Worm (Caenorhabditis elegans) whole organism, L2 larva: ENCODE measurements around the gene Y53F4B.43.
A peak's percentile ranks its signal among the peaks of the same experiment; 100 is the strongest.

ENCODE experiments used
- F13H6.1 ChIP-seq: sonication (generic microtip); optimal IDR thresholded peaks from 2 replicates; lab custom pipeline; 2016; ENCODE audit warnings: missing genetic modification characterization, missing compliant biosample characterization
- R02D3.7 ChIP-seq: fragments of 150-350 bp; optimal IDR thresholded peaks from 2 replicates; lab custom pipeline; 2014; ENCODE audit warnings: missing biosample characterization, missing genetic modification characterization
- Y55F3AM.14 ChIP-seq: fragments of 200-800 bp; sonication (Bioruptor generic); optimal IDR thresholded peaks from 2 replicates; lab custom pipeline; 2018; ENCODE audit warnings: mild to moderate bottlenecking, missing genetic modification characterization, missing compliant biosample characterization
- ZK546.5 ChIP-seq: sonication (generic microtip); optimal IDR thresholded peaks from 2 replicates; lab custom pipeline; 2017; ENCODE audit warnings: missing biosample characterization, missing genetic modification characterization
- aly-2 ChIP-seq: fragments of 150-350 bp; optimal IDR thresholded peaks from 2 replicates; lab custom pipeline; 2014; ENCODE audit warnings: missing biosample characterization, missing genetic modification characterization
- ceh-82 ChIP-seq: fragments of 150-350 bp; optimal IDR thresholded peaks from 2 replicates; lab custom pipeline; 2014; ENCODE audit warnings: missing biosample characterization, missing genetic modification characterization
- crh-2 ChIP-seq: sonication (generic microtip); optimal IDR thresholded peaks from 2 replicates; lab custom pipeline; 2017; ENCODE audit warnings: missing biosample characterization, missing genetic modification characterization
- dmd-4 ChIP-seq: sonication (generic microtip); optimal IDR thresholded peaks from 2 replicates; lab custom pipeline; 2017; ENCODE audit warnings: missing biosample characterization, missing genetic modification characterization
- egl-27 ChIP-seq: sonication (generic microtip); optimal IDR thresholded peaks from 3 replicates; lab custom pipeline; 2017; ENCODE audit warnings: missing biosample characterization, missing genetic modification reagents, missing genetic modification characterization
- elt-1 ChIP-seq: fragments of 150-350 bp; optimal IDR thresholded peaks from 2 replicates; lab custom pipeline; 2014; ENCODE audit warnings: missing biosample characterization, missing genetic modification characterization
- lin-13 ChIP-seq: fragments of 150-350 bp; optimal IDR thresholded peaks from 2 replicates; lab custom pipeline; 2014; ENCODE audit warnings: missing biosample characterization, missing genetic modification reagents, missing genetic modification characterization
- mab-5 ChIP-seq: fragments of 150-350 bp; optimal IDR thresholded peaks from 2 replicates; lab custom pipeline; 2014; ENCODE audit warnings: missing biosample characterization, missing genetic modification characterization
- nhr-10 ChIP-seq: sonication (generic microtip); optimal IDR thresholded peaks from 2 replicates; lab custom pipeline; 2017; ENCODE audit warnings: missing biosample characterization, missing genetic modification characterization
- nhr-129 ChIP-seq: fragments of 150-350 bp; optimal IDR thresholded peaks from 2 replicates; lab custom pipeline; 2014; ENCODE audit warnings: missing biosample characterization, missing genetic modification characterization
- nhr-21 ChIP-seq: fragments of 150-350 bp; optimal IDR thresholded peaks from 2 replicates; lab custom pipeline; 2014; ENCODE audit warnings: missing biosample characterization, missing genetic modification characterization
- nhr-23 ChIP-seq: fragments of 150-350 bp; optimal IDR thresholded peaks from 2 replicates; lab custom pipeline; 2014; ENCODE audit warnings: missing biosample characterization, missing genetic modification reagents, missing genetic modification characterization
- nhr-25 ChIP-seq: fragments of 150-350 bp; sonication (generic microtip); optimal IDR thresholded peaks from 3 replicates; lab custom pipeline; 2014; ENCODE audit warnings: missing biosample characterization, missing genetic modification characterization
- nhr-77 ChIP-seq: fragments of 150-350 bp; optimal IDR thresholded peaks from 2 replicates; lab custom pipeline; 2014; ENCODE audit warnings: missing biosample characterization, missing genetic modification characterization
- sem-4 ChIP-seq: fragments of 150-350 bp; optimal IDR thresholded peaks from 2 replicates; lab custom pipeline; 2014; ENCODE audit warnings: missing biosample characterization, missing genetic modification reagents, missing genetic modification characterization
- sma-9 ChIP-seq, 2 experiments: fragments of 150-350 bp in 1 of 2; sonication (generic microtip) in 1 of 2; optimal IDR thresholded peaks; 2 replicates each; lab custom pipeline; 2014 to 2016; ENCODE audit warnings: missing genetic modification characterization in 2 of 2, mild to moderate bottlenecking in 1 of 2, missing biosample characterization in 1 of 2, missing compliant biosample characterization in 1 of 2, missing genetic modification reagents in 1 of 2, moderate library complexity in 1 of 2
- unc-39 ChIP-seq: fragments of 150-350 bp; optimal IDR thresholded peaks from 2 replicates; lab custom pipeline; 2014; ENCODE audit warnings: missing biosample characterization, missing genetic modification characterization
- unc-62 ChIP-seq: fragments of 150-350 bp; optimal IDR thresholded peaks from 2 replicates; lab custom pipeline; 2014; ENCODE audit warnings: missing biosample characterization, missing genetic modification reagents, missing genetic modification characterization
- zag-1 ChIP-seq: fragments of 150-350 bp; optimal IDR thresholded peaks from 2 replicates; lab custom pipeline; 2014; ENCODE audit warnings: missing biosample characterization, missing genetic modification characterization
- ztf-1 ChIP-seq: fragments of 200-800 bp; sonication (Bioruptor generic); conservative IDR thresholded peaks from 2 replicates; pipeline ENCODE4 v1.3.6; 2022; ENCODE audit warnings: missing genetic modification characterization, missing compliant biosample characterization

Y53F4B.43 gene

ce11 chrII:15025599-15026164 is 37.4 kb downstream of the Y53F4B.43 start, which contains the start of gene cmtr-1 (continued):
- TF ChIP-seq sem-4 (tag; lab: Kevin White, UChicago) = peak; percentile 96

- no peak for TF ChIP-seq nhr-25 (tag; lab: Kevin White, UChicago)
- TF ChIP-seq lin-13 (GFP tag; lab: Kevin White, UChicago) = no peak
- no peak for TF ChIP-seq ztf-1
- no peak for TF ChIP-seq aly-2 (tag; lab: Kevin White, UChicago)
- no peak for TF ChIP-seq unc-39 (tag; lab: Kevin White, UChicago)
- no peak for TF ChIP-seq F13H6.1
- TF ChIP-seq Y55F3AM.14 = no peak
- TF ChIP-seq nhr-23 = no peak
- TF ChIP-seq elt-1 (tag; lab: Kevin White, UChicago) = no peak
- TF ChIP-seq egl-27 = no peak
- no peak for TF ChIP-seq zag-1 (tag; lab: Kevin White, UChicago)
- no peak for TF ChIP-seq crh-2
- TF ChIP-seq R02D3.7 (tag; lab: Kevin White, UChicago) = no peak
These were observed 38.1 kb downstream of the Y53F4B.43 start for ce11 chrII:15026389-15026788.

ce11 chrII:15037782-15038181 is 49.5 kb downstream of the Y53F4B.43 start, which contains the start of gene Y53F4B.14:
TSS of gene Y53F4B.14 (plus strand) at chrII:15037991.
- no peak for TF ChIP-seq zag-1 (tag; lab: Kevin White, UChicago)
- TF ChIP-seq R02D3.7 (tag; lab: Kevin White, UChicago) = no peak
- no peak for TF ChIP-seq sma-9 (GFP tag; optimal IDR thresholded peaks at IDR 0.05; lab: Kevin White, UChicago)
- no peak for TF ChIP-seq sma-9 (tag; optimal IDR thresholded peaks at IDR 0.05; lab: Kevin White, UChicago)
- TF ChIP-seq, all 48 proteins: peak for 0

ce11 chrII:15039104-15039503 is 50.8 kb downstream of the Y53F4B.43 start, which contains the start of gene trip-4:
TSS of gene trip-4 (plus strand) at chrII:15039404.
- no peak for TF ChIP-seq nhr-129 (tag; lab: Kevin White, UChicago)
- TF ChIP-seq ZK546.5 = no peak
- TF ChIP-seq unc-62 (GFP tag; lab: Kevin White, UChicago) = no peak
- TF ChIP-seq mab-5 = no peak
- no peak for TF ChIP-seq nhr-21 (tag; lab: Kevin White, UChicago)
- TF ChIP-seq dmd-4 (tag; lab: Kevin White, UChicago) = no peak
- no peak for TF ChIP-seq nhr-77 (tag; lab: Kevin White, UChicago)
- TF ChIP-seq egl-27 = no peak
- TF ChIP-seq F13H6.1 = no peak
- TF ChIP-seq ceh-82 (tag; lab: Kevin White, UChicago) = no peak
- no peak for TF ChIP-seq aly-2 (tag; lab: Kevin White, UChicago)
- TF ChIP-seq nhr-10 = no peak
